Fruit fly (Drosophila melanogaster) whole organism, prepupa: ENCODE results near the gene Axn.
A peak's percentile ranks its signal among the peaks of the same experiment; 100 is the strongest.

Experiments used
- Blimp-1 ChIP-seq: fragments of 200-800 bp; sonication (Bioruptor generic); optimal IDR thresholded peaks from 3 replicates; lab custom pipeline; 2017; ENCODE audit warnings: missing biosample characterization, missing genetic modification characterization, mild to moderate bottlenecking, moderate library complexity, missing genetic modification reagents
- CG10631 ChIP-seq: fragments of 200-800 bp; sonication (Bioruptor generic); optimal IDR thresholded peaks from 2 replicates; lab custom pipeline; 2016; ENCODE audit warnings: missing biosample characterization, missing genetic modification characterization
- CG10669 ChIP-seq: fragments of 200-800 bp; sonication (Bioruptor generic); optimal IDR thresholded peaks from 3 replicates; lab custom pipeline; 2018; ENCODE audit warnings: missing biosample characterization, mild to moderate bottlenecking, missing genetic modification characterization, moderate library complexity
- CG11294 ChIP-seq: fragments of 200-800 bp; sonication (Bioruptor generic); IDR thresholded peaks from 2 replicates; pipeline ENCODE4 v1.3.6; 2022; ENCODE audit warnings: missing biosample characterization, missing genetic modification characterization
- CG11762 ChIP-seq: fragments of 200-800 bp; sonication (Bioruptor generic); optimal IDR thresholded peaks from 3 replicates; lab custom pipeline; 2016; ENCODE audit warnings: missing biosample characterization, missing genetic modification characterization; ENCODE audit not compliant: insufficient read depth
- CG11902 ChIP-seq: fragments of 200-800 bp; sonication (Bioruptor generic); optimal IDR thresholded peaks from 3 replicates; lab custom pipeline; 2016; ENCODE audit warnings: missing biosample characterization, missing genetic modification characterization
- CG15336 ChIP-seq: fragments of 200-800 bp; sonication (Bioruptor generic); IDR thresholded peaks from 2 replicates; pipeline ENCODE4 v1.3.6; 2022; ENCODE audit warnings: missing biosample characterization, missing genetic modification characterization
- CG1621 ChIP-seq: fragments of 200-800 bp; sonication (Bioruptor generic); optimal IDR thresholded peaks from 3 replicates; lab custom pipeline; 2018; ENCODE audit warnings: missing biosample characterization, mild to moderate bottlenecking, missing genetic modification characterization
- CG16779 ChIP-seq: fragments of 200-800 bp; sonication (Bioruptor generic); optimal IDR thresholded peaks from 3 replicates; lab custom pipeline; 2017; ENCODE audit warnings: missing biosample characterization, mild to moderate bottlenecking, missing genetic modification characterization
- CG3032 ChIP-seq: fragments of 200-800 bp; optimal IDR thresholded peaks from 2 replicates; lab custom pipeline; 2019; ENCODE audit warnings: missing biosample characterization, mild to moderate bottlenecking, missing genetic modification characterization, moderate library complexity
- CG31627 ChIP-seq: fragments of 200-800 bp; sonication (Bioruptor generic); optimal IDR thresholded peaks from 3 replicates; lab custom pipeline; 2016; ENCODE audit warnings: missing biosample characterization, missing genetic modification characterization
- CG32006 ChIP-seq: fragments of 200-800 bp; sonication (Bioruptor generic); optimal IDR thresholded peaks from 3 replicates; lab custom pipeline; 2017; ENCODE audit warnings: missing biosample characterization, mild to moderate bottlenecking, missing genetic modification characterization
- CG34406 ChIP-seq: fragments of 200-800 bp; sonication (Bioruptor generic); optimal IDR thresholded peaks from 3 replicates; lab custom pipeline; 2016; ENCODE audit warnings: missing biosample characterization, missing genetic modification characterization
- CG3919 ChIP-seq: fragments of 200-800 bp; sonication (Bioruptor generic); optimal IDR thresholded peaks from 3 replicates; lab custom pipeline; 2016; ENCODE audit warnings: missing biosample characterization, missing genetic modification characterization
- CG6163 ChIP-seq: fragments of 200-800 bp; sonication (Bioruptor generic); IDR thresholded peaks from 3 replicates; pipeline ENCODE4 v1.3.6; 2022; ENCODE audit warnings: missing biosample characterization, missing genetic modification characterization
- CG6276 ChIP-seq: fragments of 200-800 bp; sonication (Bioruptor generic); optimal IDR thresholded peaks from 2 replicates; lab custom pipeline; 2017; ENCODE audit warnings: missing biosample characterization, mild to moderate bottlenecking, missing genetic modification characterization
- CG6792 ChIP-seq: fragments of 200-800 bp; sonication (Bioruptor generic); optimal IDR thresholded peaks from 3 replicates; lab custom pipeline; 2016; ENCODE audit warnings: missing biosample characterization, missing genetic modification characterization
- CG7368 ChIP-seq: fragments of 200-800 bp; sonication (Bioruptor generic); optimal IDR thresholded peaks from 3 replicates; lab custom pipeline; 2016; ENCODE audit warnings: missing biosample characterization, missing genetic modification characterization
- CG8119 ChIP-seq: fragments of 200-800 bp; sonication (Bioruptor generic); IDR thresholded peaks from 3 replicates; pipeline ENCODE4 v1.3.6; 2022; ENCODE audit warnings: missing biosample characterization, missing genetic modification characterization
- CG8319 ChIP-seq: fragments of 200-800 bp; sonication (Bioruptor generic); optimal IDR thresholded peaks from 3 replicates; lab custom pipeline; 2016; ENCODE audit warnings: missing biosample characterization, missing genetic modification characterization
- CG8632 ChIP-seq: fragments of 200-800 bp; sonication (Bioruptor generic); optimal IDR thresholded peaks from 3 replicates; lab custom pipeline; 2016; ENCODE audit warnings: missing biosample characterization, missing genetic modification characterization
- CG9139 ChIP-seq: fragments of 200-800 bp; sonication (Bioruptor generic); optimal IDR thresholded peaks from 3 replicates; lab custom pipeline; 2017; ENCODE audit warnings: missing biosample characterization, mild to moderate bottlenecking, missing genetic modification characterization
- Eip78C ChIP-seq: fragments of 200-800 bp; sonication (Bioruptor generic); peaks from one replicate; lab custom pipeline; 2016; ENCODE audit warnings: missing biosample characterization, missing genetic modification characterization
- Ets96B ChIP-seq: fragments of 200-800 bp; optimal IDR thresholded peaks from 2 replicates; lab custom pipeline; 2019; ENCODE audit warnings: missing biosample characterization, mild to moderate bottlenecking, missing genetic modification characterization, moderate library complexity
- Gug ChIP-seq: fragments of 200-800 bp; sonication (Bioruptor generic); IDR thresholded peaks from 2 replicates; pipeline ENCODE4 v1.3.6; 2022; ENCODE audit warnings: missing biosample characterization, missing genetic modification characterization
- Hr38 ChIP-seq: sonication (Bioruptor generic); optimal IDR thresholded peaks from 2 replicates; lab custom pipeline; 2016; ENCODE audit warnings: missing biosample characterization, missing genetic modification characterization
- Hr39 ChIP-seq: fragments of 200-800 bp; sonication (Bioruptor generic); optimal IDR thresholded peaks from 2 replicates; lab custom pipeline; 2016; ENCODE audit warnings: missing biosample characterization, missing genetic modification characterization
- Hr4 ChIP-seq: fragments of 200-800 bp; sonication (Bioruptor generic); optimal IDR thresholded peaks from 3 replicates; lab custom pipeline; 2016; ENCODE audit warnings: missing biosample characterization, missing genetic modification characterization
- Lpt ChIP-seq: fragments of 200-800 bp; sonication (Bioruptor generic); optimal IDR thresholded peaks from 3 replicates; lab custom pipeline; 2016; ENCODE audit warnings: missing biosample characterization, missing genetic modification characterization
- Sox102F ChIP-seq: fragments of 200-800 bp; sonication (Bioruptor generic); optimal IDR thresholded peaks from 2 replicates; lab custom pipeline; 2016; ENCODE audit warnings: missing biosample characterization, mild to moderate bottlenecking, missing genetic modification characterization
- Sox15 ChIP-seq: fragments of 200-800 bp; sonication (Bioruptor generic); optimal IDR thresholded peaks from 3 replicates; lab custom pipeline; 2016; ENCODE audit warnings: missing biosample characterization, missing genetic modification characterization
- achi ChIP-seq: fragments of 200-800 bp; sonication (Bioruptor generic); optimal IDR thresholded peaks from 3 replicates; lab custom pipeline; 2016; ENCODE audit warnings: missing biosample characterization, missing genetic modification characterization
- dsx ChIP-seq: fragments of 200-800 bp; optimal IDR thresholded peaks from 3 replicates; lab custom pipeline; 2019; ENCODE audit warnings: missing biosample characterization, mild to moderate bottlenecking, missing genetic modification characterization, moderate library complexity; ENCODE audit not compliant: poor library complexity, severe bottlenecking
- esn ChIP-seq: fragments of 200-800 bp; sonication (Bioruptor generic); optimal IDR thresholded peaks from 2 replicates; lab custom pipeline; 2016; ENCODE audit warnings: missing biosample characterization, mild to moderate bottlenecking, missing genetic modification characterization, moderate library complexity
- fd85E ChIP-seq: fragments of 200-800 bp; sonication (Bioruptor generic); optimal IDR thresholded peaks from 3 replicates; lab custom pipeline; 2016; ENCODE audit warnings: missing biosample characterization, missing genetic modification characterization
- fkh ChIP-seq: fragments of 200-800 bp; sonication (Bioruptor generic); optimal IDR thresholded peaks from 3 replicates; lab custom pipeline; 2017; ENCODE audit warnings: missing biosample characterization, mild to moderate bottlenecking, missing genetic modification characterization, moderate library complexity
- lz ChIP-seq: fragments of 200-800 bp; sonication (Bioruptor generic); optimal IDR thresholded peaks from 3 replicates; lab custom pipeline; 2016; ENCODE audit warnings: missing biosample characterization, missing genetic modification characterization
- net ChIP-seq: fragments of 200-800 bp; sonication (Bioruptor generic); optimal IDR thresholded peaks from 3 replicates; lab custom pipeline; 2016; ENCODE audit warnings: missing biosample characterization, missing genetic modification characterization
- pdm3 ChIP-seq: fragments of 200-800 bp; sonication (Bioruptor generic); optimal IDR thresholded peaks from 3 replicates; lab custom pipeline; 2016; ENCODE audit warnings: missing biosample characterization, missing genetic modification characterization
- salr ChIP-seq, 2 experiments: fragments of 200-800 bp; sonication (Bioruptor generic); optimal IDR thresholded peaks; 3 replicates each; lab custom pipeline; 2016 to 2018; ENCODE audit warnings: missing biosample characterization in 2 of 2, missing genetic modification characterization in 2 of 2, mild to moderate bottlenecking in 1 of 2
- spab ChIP-seq: fragments of 200-800 bp; sonication (Bioruptor generic); optimal IDR thresholded peaks from 2 replicates; lab custom pipeline; 2017; ENCODE audit warnings: missing biosample characterization, mild to moderate bottlenecking, missing genetic modification characterization, missing genetic modification reagents
- ss ChIP-seq, 2 experiments: fragments of 200-800 bp; sonication (Bioruptor generic); optimal IDR thresholded peaks; 2 replicates in 1 of 2; 3 replicates in 1 of 2; lab custom pipeline; 2017 to 2018; ENCODE audit warnings: mild to moderate bottlenecking in 2 of 2, missing biosample characterization in 2 of 2, missing genetic modification characterization in 2 of 2, moderate library complexity in 1 of 2
- topi ChIP-seq: fragments of 200-800 bp; sonication (Bioruptor generic); optimal IDR thresholded peaks from 3 replicates; lab custom pipeline; 2016; ENCODE audit warnings: missing biosample characterization, missing genetic modification characterization
- vri ChIP-seq: fragments of 200-800 bp; sonication (Bioruptor generic); optimal IDR thresholded peaks from 3 replicates; lab custom pipeline; 2016; ENCODE audit warnings: missing biosample characterization, mild to moderate bottlenecking, missing genetic modification characterization

Gene Axn

DNA sequence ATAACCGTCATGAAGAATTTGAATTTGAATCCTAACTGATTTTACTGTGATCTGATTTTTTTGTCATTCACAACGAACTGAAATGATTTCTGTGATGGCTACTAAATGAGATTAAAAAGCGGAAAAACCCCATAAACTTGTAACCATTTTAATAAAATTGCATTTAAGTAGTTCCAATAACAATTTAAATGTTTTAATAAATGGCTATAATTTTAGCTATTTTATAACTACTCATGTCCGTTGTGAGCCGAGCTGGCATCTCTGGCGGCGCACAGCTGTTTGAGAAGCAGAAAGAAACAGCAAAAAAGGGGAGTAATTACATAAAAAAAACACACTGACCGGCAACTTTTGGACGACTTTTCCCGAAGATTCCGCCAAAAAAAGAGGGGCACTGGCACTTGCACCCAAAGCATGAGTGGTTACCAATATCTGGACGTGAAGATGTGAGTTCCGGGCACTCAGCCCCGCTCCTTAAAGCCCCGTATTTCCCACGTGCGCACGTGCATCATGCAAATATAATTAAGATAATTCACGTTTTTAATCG, 34.0 kb downstream of the Axn start, which contains the start of the genes CG7950 and Rpp14a (continued):
- TF ChIP-seq topi = peak; percentile 80
- peak; percentile 62 for TF ChIP-seq CG11902 (GFP tag; lab: Kevin White, UChicago)
- TF ChIP-seq Sox102F (GFP tag; lab: Kevin White, UChicago) = peak; percentile 84
- peak; percentile 86 for TF ChIP-seq CG3032
- peak; percentile 76 for TF ChIP-seq CG10669 (GFP tag; lab: Kevin White, UChicago)
- TF ChIP-seq Blimp-1 (GFP tag; lab: Kevin White, UChicago) = peak; percentile 34
- TF ChIP-seq CG1621 (tag; lab: Kevin White, UChicago) = peak; percentile 78
- TF ChIP-seq CG15336 (GFP tag; lab: Robert Waterston, UW) = peak; percentile 75
- TF ChIP-seq vri (GFP tag; lab: Kevin White, UChicago) = peak; percentile 96
- TF ChIP-seq CG8119 = peak; percentile 79
- TF ChIP-seq CG7368 (GFP tag; lab: Kevin White, UChicago) = peak; percentile 67
- TF ChIP-seq CG11762 (GFP tag; lab: Kevin White, UChicago) = peak; percentile 28
- peak; percentile 66 to 71 for TF ChIP-seq salr (GFP tag; optimal IDR thresholded peaks at IDR 0.05; lab: Kevin White, UChicago)
- peak; percentile 80 for TF ChIP-seq CG34406
- TF ChIP-seq Hr39 (GFP tag; lab: Kevin White, UChicago) = peak; percentile 90
- TF ChIP-seq achi (GFP tag; lab: Kevin White, UChicago) = peak; percentile 86
- TF ChIP-seq CG6163 (GFP tag; lab: Robert Waterston, UW) = peak; percentile 91
- TF ChIP-seq CG6792 = peak; percentile 79
- TF ChIP-seq CG6276 (GFP tag; lab: Kevin White, UChicago) = no peak
- TF ChIP-seq CG8632 (GFP tag; lab: Kevin White, UChicago) = peak; percentile 78
- TF ChIP-seq spab = no peak
- TF ChIP-seq Gug (GFP tag; lab: Robert Waterston, UW) = peak; percentile 76
- TF ChIP-seq CG11294 (GFP tag; lab: Robert Waterston, UW) = peak; percentile 73
- peak in 1 of 2 experiments; percentile 30 for TF ChIP-seq ss (GFP tag; optimal IDR thresholded peaks at IDR 0.05; lab: Kevin White, UChicago)
- TF ChIP-seq dsx = peak; percentile 71
- peak; percentile 90 for TF ChIP-seq esn
- TF ChIP-seq pdm3 (GFP tag; lab: Kevin White, UChicago) = peak; percentile 92
- peak; percentile 79 for TF ChIP-seq Ets96B (tag; lab: Kevin White, UChicago)
- TF ChIP-seq CG32006 (GFP tag; lab: Kevin White, UChicago) = peak; percentile 80

DNA sequence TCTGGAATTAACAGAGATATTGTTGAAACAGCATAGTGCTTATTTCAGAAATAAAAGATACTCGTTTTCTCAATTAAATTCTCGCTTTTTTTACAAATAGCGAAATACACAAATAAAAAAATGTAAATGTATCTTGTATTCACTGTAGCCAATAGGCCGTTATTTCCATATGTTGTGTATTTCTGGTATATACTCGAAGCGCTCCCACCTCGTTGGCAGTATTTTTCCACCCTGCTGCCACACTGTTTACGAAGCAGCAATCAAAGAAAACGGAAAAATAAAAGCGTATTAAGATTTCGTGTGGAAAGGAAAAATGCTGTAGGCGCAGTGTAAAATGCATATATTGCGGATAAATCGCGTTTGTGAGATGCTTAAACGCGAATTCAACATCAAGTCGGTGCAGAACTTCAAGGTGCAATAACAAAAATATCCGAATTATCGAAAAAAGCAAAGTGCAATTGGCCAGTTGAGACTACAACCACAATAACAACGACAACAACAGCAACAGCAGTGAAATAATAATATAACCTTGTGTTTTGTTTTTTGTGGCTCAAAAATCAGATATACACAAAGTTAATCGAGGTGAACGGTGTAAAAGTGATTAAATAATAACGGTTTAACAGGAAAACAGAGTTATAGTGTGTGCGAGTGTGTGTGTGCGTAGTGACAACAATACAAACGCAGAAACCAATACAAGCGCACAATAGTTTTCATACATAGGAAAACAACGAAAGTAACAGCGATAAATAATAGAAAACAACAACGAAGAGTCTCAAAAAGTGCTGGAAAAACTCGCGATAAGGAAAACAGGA, 35.6 kb downstream of the Axn start, which contains the start of gene sima:
Gene sima (plus strand): TSS at position 255 of the 812 bp plus-strand sequence.
- TF ChIP-seq Eip78C (GFP tag; lab: Kevin White, UChicago) (peak; percentile 77), fd85E (no peak), CG6792 (no peak), CG10631 (GFP tag; lab: Kevin White, UChicago) (no peak), Hr39 (GFP tag; lab: Kevin White, UChicago) (peak; percentile 36), CG9139 (GFP tag; lab: Kevin White, UChicago) (peak; percentile 28), achi (GFP tag; lab: Kevin White, UChicago) (peak; percentile 2), lz (GFP tag; lab: Kevin White, UChicago) (peak; percentile 41), CG15336 (GFP tag; lab: Robert Waterston, UW) (peak; percentile 46; the same call in 1 of the 2 replicates), CG3919 (GFP tag; lab: Kevin White, UChicago) (peak; percentile 41), CG8119 (no peak), CG31627 (GFP tag; lab: Kevin White, UChicago) (peak; percentile 24), Sox15 (GFP tag; lab: Kevin White, UChicago) (no peak), net (GFP tag; lab: Kevin White, UChicago) (peak; percentile 12), CG11762 (GFP tag; lab: Kevin White, UChicago) (no peak), fkh (GFP tag; lab: Kevin White, UChicago) (peak; percentile 10), Blimp-1 (GFP tag; lab: Kevin White, UChicago) (peak; percentile 1), CG16779 (tag; lab: Kevin White, UChicago) (no peak), CG8319 (GFP tag; lab: Kevin White, UChicago) (no peak), Sox102F (GFP tag; lab: Kevin White, UChicago) (no peak), Hr4 (GFP tag; lab: Kevin White, UChicago) (peak; percentile 5), Hr38 (GFP tag; lab: Kevin White, UChicago) (no peak), CG6163 (GFP tag; lab: Robert Waterston, UW) (peak; percentile 61), CG6276 (GFP tag; lab: Kevin White, UChicago) (peak; percentile 14), Lpt (GFP tag; lab: Kevin White, UChicago) (no peak), CG7368 (GFP tag; lab: Kevin White, UChicago) (peak; percentile 11), spab (no peak), CG11902 (GFP tag; lab: Kevin White, UChicago) (no peak), ss (GFP tag; optimal IDR thresholded peaks at IDR 0.05; lab: Kevin White, UChicago) (peak; percentile 31 to 41), CG1621 (tag; lab: Kevin White, UChicago) (no peak), CG34406 (peak; percentile 3), esn (peak; percentile 19), CG3032 (no peak), CG32006 (GFP tag; lab: Kevin White, UChicago) (peak; percentile 9)
